Worm (Caenorhabditis elegans): ENCODE results near the gene msp-32.

DNA sequence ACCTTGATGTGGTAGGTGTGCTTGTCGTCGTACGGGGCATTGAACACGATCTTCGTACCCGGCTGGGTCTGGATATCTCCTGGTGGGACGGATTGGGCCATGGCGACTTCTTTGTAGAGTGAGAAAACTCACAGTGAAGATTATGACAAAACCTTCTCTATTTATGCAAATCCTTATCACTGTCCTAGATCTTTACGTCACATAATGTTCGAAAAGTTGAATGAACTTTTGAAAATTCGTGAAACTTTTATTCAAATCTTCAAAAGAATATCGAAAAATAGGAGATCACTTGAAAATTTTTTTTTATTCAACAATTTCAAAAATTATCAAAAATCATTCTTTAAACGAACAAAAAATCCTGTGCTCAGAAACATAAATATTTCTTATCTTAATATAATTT is 6.0 kb upstream of the msp-32 start, which contains the start of gene msp-33:
- TF ChIP-seq nhr-27 (tag; optimal IDR thresholded peaks at IDR 0.05) (no peak), nhr-90 (tag; optimal IDR thresholded peaks at IDR 0.05) (no peak), chd-7 (tag; optimal IDR thresholded peaks at IDR 0.05) (no peak), F52B5.7 (tag; optimal IDR thresholded peaks at IDR 0.05) (no peak), F39B2.1 (GFP tag; IDR thresholded peaks at IDR 0.05) (no peak), lin-26 (GFP tag; IDR thresholded peaks at IDR 0.05) (no peak), egl-18 (GFP tag; IDR thresholded peaks at IDR 0.05) (no peak), ztf-25 (GFP tag; IDR thresholded peaks at IDR 0.05) (no peak), unc-62 (GFP tag; optimal IDR thresholded peaks at IDR 0.05) (no peak), hmg-1.2 (GFP tag; IDR thresholded peaks at IDR 0.05) (no peak), rcor-1 (GFP tag; IDR thresholded peaks at IDR 0.05) (no peak), zim-3 (tag; optimal IDR thresholded peaks at IDR 0.05) (no peak), efl-1 (GFP tag; optimal IDR thresholded peaks at IDR 0.05) (no peak)
